Worm (Caenorhabditis elegans): Measurements from ENCODE around the gene T21H3.5.

ce11 chrV:1164196-1164691, at the start of gene T21H3.5:
- TF ChIP-seq ham-2 (GFP tag; optimal IDR thresholded peaks at IDR 0.05): peak; percentile 87
- no peak for TF ChIP-seq pha-4 (tag; optimal IDR thresholded peaks at IDR 0.05)
- TF ChIP-seq nhr-237 (tag; optimal IDR thresholded peaks at IDR 0.05): no peak
- TF ChIP-seq lin-13 (tag; optimal IDR thresholded peaks at IDR 0.05): no peak
- TF ChIP-seq elt-1 (tag; optimal IDR thresholded peaks at IDR 0.05; ENCODE audit: borderline replicate concordance, insufficient read depth): no peak
- TF ChIP-seq nhr-28 (tag; optimal IDR thresholded peaks at IDR 0.05): no peak
- no peak for TF ChIP-seq elt-3 (tag; optimal IDR thresholded peaks at IDR 0.05)
- TF ChIP-seq ztf-11 (tag; optimal IDR thresholded peaks at IDR 0.05): no peak
- no peak for TF ChIP-seq tbx-8 (GFP tag; optimal IDR thresholded peaks at IDR 0.05)
- TF ChIP-seq unc-39 (tag; optimal IDR thresholded peaks at IDR 0.05): no peak

All from whole organism, mixed stage, embryonic.